Fruit fly (Drosophila melanogaster) whole organism, embryonic: ENCODE results near the gene tweek.

Experiments used
- Aef1 ChIP-seq: fragments of 200-800 bp; sonication (Bioruptor generic); IDR thresholded peaks from 3 replicates; pipeline ENCODE4 v1.3.6; 2022; ENCODE audit warnings: missing biosample characterization, missing genetic modification characterization
- BEAF-32 ChIP-seq: fragments of 200-800 bp; sonication (Bioruptor generic); optimal IDR thresholded peaks from 3 replicates; lab custom pipeline; 2017; ENCODE audit warnings: missing biosample characterization, missing genetic modification characterization, mild to moderate bottlenecking, moderate library complexity, missing genetic modification reagents
- Bgb ChIP-seq: fragments of 200-800 bp; sonication (Bioruptor generic); IDR thresholded peaks from 2 replicates; pipeline ENCODE4 v1.3.6; 2022; ENCODE audit warnings: missing biosample characterization, missing genetic modification characterization; ENCODE audit not compliant: partially characterized antibody
- BtbVII ChIP-seq: fragments of 200-800 bp; sonication (Bioruptor generic); optimal IDR thresholded peaks from 3 replicates; lab custom pipeline; 2017; ENCODE audit warnings: missing biosample characterization, mild to moderate bottlenecking, missing genetic modification characterization
- CG10274 ChIP-seq: fragments of 200-800 bp; sonication (Bioruptor generic); optimal IDR thresholded peaks from 3 replicates; lab custom pipeline; 2017; ENCODE audit warnings: missing biosample characterization, mild to moderate bottlenecking, missing genetic modification characterization
- CG11723 ChIP-seq: fragments of 200-800 bp; sonication (Bioruptor generic); optimal IDR thresholded peaks from 2 replicates; lab custom pipeline; 2017; ENCODE audit warnings: missing biosample characterization, mild to moderate bottlenecking, missing genetic modification characterization
- CG12769 ChIP-seq: fragments of 200-800 bp; sonication (Bioruptor generic); optimal IDR thresholded peaks from 2 replicates; lab custom pipeline; 2019; ENCODE audit warnings: missing biosample characterization, mild to moderate bottlenecking, missing genetic modification characterization, moderate library complexity
- CG16813 ChIP-seq: fragments of 200-800 bp; sonication (Bioruptor generic); IDR thresholded peaks from 3 replicates; pipeline ENCODE4 v1.3.6; 2022; ENCODE audit warnings: missing biosample characterization, missing genetic modification characterization; ENCODE audit not compliant: partially characterized antibody
- CG2129 ChIP-seq: fragments of 200-800 bp; sonication (Bioruptor generic); IDR thresholded peaks from 2 replicates; pipeline ENCODE4 v1.3.6; 2022; ENCODE audit warnings: missing biosample characterization, missing genetic modification characterization; ENCODE audit not compliant: partially characterized antibody
- CG2678 ChIP-seq: fragments of 200-800 bp; sonication (Bioruptor generic); optimal IDR thresholded peaks from 3 replicates; lab custom pipeline; 2019; ENCODE audit warnings: missing biosample characterization, mild to moderate bottlenecking, missing genetic modification characterization, moderate library complexity
- CG30020 ChIP-seq: fragments of 200-800 bp; optimal IDR thresholded peaks from 2 replicates; lab custom pipeline; 2019; ENCODE audit warnings: missing biosample characterization, mild to moderate bottlenecking, missing genetic modification characterization, moderate library complexity
- CG31224 ChIP-seq: fragments of 200-800 bp; sonication (Bioruptor generic); IDR thresholded peaks from 2 replicates; pipeline ENCODE4 v1.3.6; 2022; ENCODE audit warnings: missing biosample characterization, missing genetic modification characterization
- CG3281 ChIP-seq: fragments of 200-800 bp; sonication (Bioruptor generic); optimal IDR thresholded peaks from 3 replicates; lab custom pipeline; 2017; ENCODE audit warnings: missing biosample characterization, mild to moderate bottlenecking, missing genetic modification characterization
- CG3407 ChIP-seq: fragments of 200-800 bp; sonication (Bioruptor generic); optimal IDR thresholded peaks from 2 replicates; lab custom pipeline; 2018; ENCODE audit warnings: missing biosample characterization, mild to moderate bottlenecking, missing genetic modification characterization
- CG34376 ChIP-seq: fragments of 200-800 bp; sonication (Bioruptor generic); optimal IDR thresholded peaks from 2 replicates; lab custom pipeline; 2018; ENCODE audit warnings: missing biosample characterization, mild to moderate bottlenecking, missing genetic modification characterization
- CG5180 ChIP-seq: fragments of 200-800 bp; sonication (Bioruptor generic); optimal IDR thresholded peaks from 3 replicates; lab custom pipeline; 2017; ENCODE audit warnings: missing biosample characterization, missing genetic modification characterization, mild to moderate bottlenecking, moderate library complexity, missing genetic modification reagents
- CG7839 ChIP-seq: fragments of 200-800 bp; sonication (Bioruptor generic); optimal IDR thresholded peaks from 3 replicates; lab custom pipeline; 2018; ENCODE audit warnings: missing biosample characterization, mild to moderate bottlenecking, missing genetic modification characterization, moderate library complexity
- D19B ChIP-seq: fragments of 200-800 bp; sonication (Bioruptor generic); optimal IDR thresholded peaks from 2 replicates; lab custom pipeline; 2017; ENCODE audit warnings: missing biosample characterization, mild to moderate bottlenecking, missing genetic modification characterization
- Doc2 ChIP-seq: fragments of 200-800 bp; sonication (Bioruptor generic); IDR thresholded peaks from 2 replicates; pipeline ENCODE4 v1.3.6; 2022; ENCODE audit warnings: missing biosample characterization, missing genetic modification characterization
- Doc3 ChIP-seq: fragments of 200-800 bp; sonication (Bioruptor generic); IDR thresholded peaks from 3 replicates; pipeline ENCODE4 v1.3.6; 2022; ENCODE audit warnings: missing biosample characterization, missing genetic modification characterization; ENCODE audit not compliant: partially characterized antibody
- Dref ChIP-seq: fragments of 200-800 bp; sonication (Bioruptor generic); IDR thresholded peaks from 2 replicates; pipeline ENCODE4 v1.3.6; 2022; ENCODE audit warnings: missing biosample characterization, missing genetic modification characterization
- E2f1 ChIP-seq: fragments of 200-800 bp; sonication (Bioruptor generic); IDR thresholded peaks from 2 replicates; pipeline ENCODE4 v1.3.6; 2022; ENCODE audit warnings: missing biosample characterization, missing genetic modification characterization
- HHEX ChIP-seq: fragments of 200-800 bp; sonication (Bioruptor generic); optimal IDR thresholded peaks from 3 replicates; lab custom pipeline; 2017; ENCODE audit warnings: missing biosample characterization, mild to moderate bottlenecking, missing genetic modification characterization, missing genetic modification reagents
- Myb ChIP-seq: fragments of 200-800 bp; sonication (Bioruptor generic); optimal IDR thresholded peaks from 2 replicates; lab custom pipeline; 2016; ENCODE audit warnings: missing biosample characterization, missing genetic modification characterization
- Oli ChIP-seq: fragments of 200-800 bp; sonication (Bioruptor generic); optimal IDR thresholded peaks from 2 replicates; lab custom pipeline; 2018; ENCODE audit warnings: missing biosample characterization, mild to moderate bottlenecking, missing genetic modification characterization, moderate library complexity
- Rx ChIP-seq: fragments of 200-800 bp; sonication (Bioruptor generic); IDR thresholded peaks from 2 replicates; pipeline ENCODE4 v1.3.6; 2022; ENCODE audit warnings: missing biosample characterization, missing genetic modification characterization
- Xrp1 ChIP-seq: fragments of 200-800 bp; sonication (Bioruptor generic); IDR thresholded peaks from 2 replicates; pipeline ENCODE4 v1.3.6; 2022; ENCODE audit warnings: missing biosample characterization, missing genetic modification characterization
- amos ChIP-seq: fragments of 200-800 bp; sonication (Bioruptor generic); IDR thresholded peaks from 2 replicates; pipeline ENCODE4 v1.3.6; 2022; ENCODE audit warnings: missing biosample characterization, missing genetic modification characterization; ENCODE audit not compliant: partially characterized antibody
- bowl ChIP-seq: fragments of 200-800 bp; sonication (Bioruptor generic); IDR thresholded peaks from 2 replicates; pipeline ENCODE4 v1.3.6; 2022; ENCODE audit warnings: missing biosample characterization, missing genetic modification characterization
- bsh ChIP-seq, 2 experiments: fragments of 200-800 bp; sonication (Bioruptor generic); optimal IDR thresholded peaks; 2 replicates each; lab custom pipeline; 2017 to 2018; ENCODE audit warnings: mild to moderate bottlenecking in 2 of 2, missing biosample characterization in 2 of 2, missing genetic modification characterization in 2 of 2, moderate library complexity in 1 of 2
- chinmo ChIP-seq: fragments of 200-800 bp; sonication (Bioruptor generic); IDR thresholded peaks from 4 replicates; pipeline ENCODE4 v1.3.6; 2022; ENCODE audit warnings: missing biosample characterization, missing genetic modification characterization; ENCODE audit not compliant: partially characterized antibody
- en ChIP-seq: fragments of 200-800 bp; sonication (Bioruptor generic); optimal IDR thresholded peaks from 2 replicates; lab custom pipeline; 2016; ENCODE audit warnings: missing biosample characterization, missing genetic modification characterization
- eve ChIP-seq, 2 experiments: fragments of >200 bp; optimal IDR thresholded peaks; 2 replicates each; lab custom pipeline; 2017; ENCODE audit warnings: missing biosample characterization in 2 of 2, missing genetic modification characterization in 2 of 2
- exex ChIP-seq: fragments of 200-800 bp; sonication (Bioruptor generic); optimal IDR thresholded peaks from 4 replicates; lab custom pipeline; 2018; ENCODE audit warnings: missing biosample characterization, mild to moderate bottlenecking, missing genetic modification characterization, moderate library complexity
- gce ChIP-seq: fragments of 200-800 bp; sonication (Bioruptor generic); IDR thresholded peaks from 3 replicates; pipeline ENCODE4 v1.3.6; 2022; ENCODE audit warnings: missing biosample characterization, missing genetic modification characterization
- gt ChIP-seq: fragments of 200-800 bp; sonication (Bioruptor generic); IDR thresholded peaks from 2 replicates; pipeline ENCODE4 v1.3.6; 2022; ENCODE audit warnings: missing biosample characterization, missing genetic modification characterization
- inv ChIP-seq: fragments of 200-800 bp; sonication (Bioruptor generic); IDR thresholded peaks from 2 replicates; pipeline ENCODE4 v1.3.6; 2022; ENCODE audit warnings: missing biosample characterization, missing genetic modification characterization; ENCODE audit not compliant: partially characterized antibody
- jumu ChIP-seq: fragments of 200-800 bp; sonication (Bioruptor generic); optimal IDR thresholded peaks from 3 replicates; lab custom pipeline; 2016; ENCODE audit warnings: missing biosample characterization, missing genetic modification characterization
- lbe ChIP-seq: fragments of 200-800 bp; sonication (Bioruptor generic); optimal IDR thresholded peaks from 2 replicates; lab custom pipeline; 2016; ENCODE audit warnings: missing biosample characterization, mild to moderate bottlenecking, missing genetic modification characterization
- lilli ChIP-seq: fragments of 200-800 bp; sonication (Bioruptor generic); optimal IDR thresholded peaks from 3 replicates; lab custom pipeline; 2016; ENCODE audit warnings: missing biosample characterization, missing genetic modification characterization
- lov ChIP-seq, 2 experiments: fragments of 200-800 bp in 1 of 2; fragments of >200 bp in 1 of 2; sonication (Bioruptor generic) in 1 of 2; IDR thresholded peaks in 1 of 2; optimal IDR thresholded peaks in 1 of 2; 2 replicates in 1 of 2; 3 replicates in 1 of 2; pipeline versions ENCODE4 v1.3.6 to Lab custom; 2017 to 2022; ENCODE audit warnings: missing biosample characterization in 1 of 2, missing genetic modification characterization in 1 of 2
- mirr ChIP-seq: fragments of 200-800 bp; sonication (Bioruptor generic); optimal IDR thresholded peaks from 3 replicates; lab custom pipeline; 2018; ENCODE audit warnings: missing biosample characterization, mild to moderate bottlenecking, missing genetic modification characterization
- org-1 ChIP-seq: fragments of 200-800 bp; sonication (Bioruptor generic); optimal IDR thresholded peaks from 2 replicates; lab custom pipeline; 2017; ENCODE audit warnings: missing biosample characterization, missing genetic modification characterization
- pb ChIP-seq: fragments of 200-800 bp; sonication (Bioruptor generic); optimal IDR thresholded peaks from 3 replicates; lab custom pipeline; 2016; ENCODE audit warnings: missing biosample characterization, missing genetic modification characterization
- ranshi ChIP-seq: fragments of 200-800 bp; sonication (Bioruptor generic); IDR thresholded peaks from 2 replicates; pipeline ENCODE4 v1.3.6; 2022; ENCODE audit warnings: missing biosample characterization, missing genetic modification characterization
- ro ChIP-seq: fragments of 200-800 bp; sonication (Bioruptor generic); IDR thresholded peaks from 2 replicates; pipeline ENCODE4 v1.3.6; 2022; ENCODE audit warnings: missing biosample characterization, missing genetic modification characterization
- run ChIP-seq: fragments of 200-800 bp; sonication (Bioruptor generic); optimal IDR thresholded peaks from 3 replicates; lab custom pipeline; 2018; ENCODE audit warnings: missing biosample characterization, mild to moderate bottlenecking, missing genetic modification characterization
- schlank ChIP-seq: fragments of 200-800 bp; sonication (Bioruptor generic); optimal IDR thresholded peaks from 2 replicates; lab custom pipeline; 2018; ENCODE audit warnings: missing biosample characterization, mild to moderate bottlenecking, missing genetic modification characterization
- tap ChIP-seq: fragments of 200-800 bp; optimal IDR thresholded peaks from 3 replicates; lab custom pipeline; 2019; ENCODE audit warnings: missing biosample characterization, mild to moderate bottlenecking, missing genetic modification characterization, moderate library complexity
- unpg ChIP-seq: fragments of 200-800 bp; sonication (Bioruptor generic); optimal IDR thresholded peaks from 3 replicates; lab custom pipeline; 2018; ENCODE audit warnings: missing biosample characterization, mild to moderate bottlenecking, missing genetic modification characterization, moderate library complexity

tweek gene

dm6 chr2L:16868897-16869324 is 19.4 kb upstream of the tweek start (continued):
- no peak for TF ChIP-seq Bgb (GFP tag; lab: Robert Waterston, UW)
- TF ChIP-seq CG11723 (GFP tag; lab: Kevin White, UChicago), result no peak
- no peak for TF ChIP-seq CG31224 (GFP tag; lab: Robert Waterston, UW)
- TF ChIP-seq CG10274 (GFP tag; lab: Kevin White, UChicago), result no peak
- TF ChIP-seq CG3281, result peak; percentile 32
- TF ChIP-seq lbe (GFP tag; lab: Kevin White, UChicago), result no peak
- TF ChIP-seq Myb (GFP tag; lab: Kevin White, UChicago), result no peak
- TF ChIP-seq E2f1 (GFP tag; lab: Robert Waterston, UW), result no peak
- TF ChIP-seq CG3407, result peak; percentile 16
- TF ChIP-seq CG7839 (tag; lab: Kevin White, UChicago), result peak; percentile 76
- TF ChIP-seq en, result no peak
- no peak for TF ChIP-seq mirr (GFP tag; lab: Kevin White, UChicago)
- TF ChIP-seq jumu (GFP tag; lab: Kevin White, UChicago), result no peak
- TF ChIP-seq lilli (GFP tag; lab: Kevin White, UChicago), result no peak
- TF ChIP-seq CG2678 (tag; lab: Kevin White, UChicago), result no peak
- TF ChIP-seq Dref (GFP tag; lab: Robert Waterston, UW), result no peak
- peak; percentile 17 for TF ChIP-seq BtbVII (GFP tag; lab: Kevin White, UChicago)
- TF ChIP-seq amos (GFP tag; lab: Robert Waterston, UW), result no peak
- no peak for TF ChIP-seq exex (tag; lab: Kevin White, UChicago)
- no peak for TF ChIP-seq CG34376 (GFP tag; lab: Kevin White, UChicago)
- TF ChIP-seq CG12769 (tag; lab: Kevin White, UChicago), result peak; percentile 89
- TF ChIP-seq CG30020 (tag; lab: Kevin White, UChicago), result no peak
- TF ChIP-seq inv (GFP tag; lab: Robert Waterston, UW), result no peak
- TF ChIP-seq gce (GFP tag; lab: Robert Waterston, UW), result no peak
- no peak for TF ChIP-seq CG2129 (GFP tag; lab: Robert Waterston, UW)
- peak; percentile 24 for TF ChIP-seq HHEX
- peak; percentile 60 for TF ChIP-seq unpg (GFP tag; lab: Kevin White, UChicago)
- no peak for TF ChIP-seq ro (GFP tag; lab: Robert Waterston, UW)
- no peak for TF ChIP-seq bowl (GFP tag; lab: Robert Waterston, UW)
- TF ChIP-seq Oli (tag; lab: Kevin White, UChicago), result peak; percentile 61
- peak in 1 of 2 experiments; percentile 51 for TF ChIP-seq bsh (GFP tag; optimal IDR thresholded peaks at IDR 0.05; lab: Kevin White, UChicago)
- no peak for TF ChIP-seq schlank (tag; lab: Kevin White, UChicago)
- TF ChIP-seq gt, result no peak
- TF ChIP-seq run (tag; lab: Kevin White, UChicago), result peak; percentile 1
- no peak for TF ChIP-seq chinmo
- TF ChIP-seq Xrp1 (GFP tag; lab: Robert Waterston, UW), result peak; percentile 41; the same call in 1 of the 2 replicates
- no peak for TF ChIP-seq pb (GFP tag; lab: Kevin White, UChicago)
- no peak for TF ChIP-seq BEAF-32 (GFP tag; lab: Kevin White, UChicago)
- TF ChIP-seq CG16813, result no peak
- no peak for TF ChIP-seq ranshi (GFP tag; lab: Robert Waterston, UW)
- TF ChIP-seq lov (optimal IDR thresholded peaks at IDR 0.05; lab: Kevin White, UChicago), result no peak
- no peak for TF ChIP-seq lov (GFP tag; IDR thresholded peaks at IDR 0.05; lab: Robert Waterston, UW)
- TF ChIP-seq tap (tag; lab: Kevin White, UChicago), result peak; percentile 33
- 0 out of 2 replicates have a peak, but pooled peaks have one; percentile 13 for TF ChIP-seq Doc2 (GFP tag; lab: Robert Waterston, UW)
- TF ChIP-seq D19B, result no peak
- no peak for TF ChIP-seq Doc3 (GFP tag; lab: Robert Waterston, UW)
- no peak for TF ChIP-seq Rx
- TF ChIP-seq CG5180, result peak; percentile 15
- peak; percentile 23 for TF ChIP-seq org-1 (GFP tag; lab: Kevin White, UChicago)
- TF ChIP-seq Aef1 (GFP tag; lab: Robert Waterston, UW), result peak; percentile 36; the same call in 1 of the 3 replicates
- TF ChIP-seq eve (GFP tag; optimal IDR thresholded peaks at IDR 0.05; lab: Kevin White, UChicago), result peak in 1 of 2 experiments; percentile 32
